Worm (Caenorhabditis elegans) whole organism, L1 larva: ENCODE measurements around the gene nlp-47.

Experiments used
- C34B4.2 ChIP-seq: sonication (generic microtip); optimal IDR thresholded peaks from 2 replicates; lab custom pipeline; 2017; ENCODE audit warnings: mild to moderate bottlenecking, missing genetic modification characterization, missing compliant biosample characterization
- ama-1 ChIP-seq: fragments of 150-350 bp; optimal IDR thresholded peaks from 2 replicates; lab custom pipeline; 2014
- ceh-8 ChIP-seq: fragments of 200-800 bp; sonication (Bioruptor generic); optimal IDR thresholded peaks from 2 replicates; lab custom pipeline; 2018; ENCODE audit warnings: mild to moderate bottlenecking, missing genetic modification characterization, moderate library complexity, missing compliant biosample characterization
- ceh-88 ChIP-seq: fragments of 200-800 bp; sonication (Bioruptor generic); IDR thresholded peaks from 2 replicates; pipeline ENCODE4 v1.3.6; 2022; ENCODE audit warnings: missing genetic modification characterization, missing compliant biosample characterization
- dpl-1 ChIP-seq, 3 experiments: fragments of 150-350 bp in 2 of 3; sonication (generic microtip) in 1 of 3; optimal IDR thresholded peaks; 2 replicates each; lab custom pipeline; 2014 to 2017; ENCODE audit warnings: missing biosample characterization in 3 of 3, missing genetic modification characterization in 3 of 3, missing genetic modification reagents in 3 of 3
- egl-27 ChIP-seq, 2 experiments: fragments of 150-350 bp in 1 of 2; sonication (generic microtip); optimal IDR thresholded peaks; 3 replicates each; lab custom pipeline; 2017 to 2018; ENCODE audit warnings: missing biosample characterization in 2 of 2, missing genetic modification characterization in 2 of 2, missing genetic modification reagents in 2 of 2
- irx-1 ChIP-seq: sonication (generic microtip); optimal IDR thresholded peaks from 2 replicates; lab custom pipeline; 2016; ENCODE audit warnings: missing genetic modification characterization, missing compliant biosample characterization
- mep-1 ChIP-seq: fragments of 150-350 bp; optimal IDR thresholded peaks from 2 replicates; lab custom pipeline; 2014; ENCODE audit warnings: missing biosample characterization, missing genetic modification characterization
- nhr-11 ChIP-seq: fragments of 150-350 bp; optimal IDR thresholded peaks from 2 replicates; lab custom pipeline; 2014; ENCODE audit warnings: missing biosample characterization, missing genetic modification characterization
- nhr-19 ChIP-seq: fragments of 200-800 bp; sonication (Bioruptor generic); conservative IDR thresholded peaks from 2 replicates; pipeline ENCODE4 v1.3.6; 2022; ENCODE audit warnings: missing genetic modification characterization, missing compliant biosample characterization
- nhr-76 ChIP-seq: sonication (generic microtip); optimal IDR thresholded peaks from 2 replicates; lab custom pipeline; 2017; ENCODE audit warnings: missing biosample characterization, missing genetic modification characterization
- pag-3 ChIP-seq: sonication (generic microtip); optimal IDR thresholded peaks from 2 replicates; lab custom pipeline; 2017; ENCODE audit warnings: missing genetic modification characterization, mild to moderate bottlenecking, missing compliant biosample characterization, antibody characterized with exemption, borderline replicate concordance; ENCODE audit not compliant: insufficient read depth
- snpc-4 ChIP-seq: fragments of 150-350 bp; optimal IDR thresholded peaks from 2 replicates; lab custom pipeline; 2014; ENCODE audit warnings: missing biosample characterization, missing genetic modification characterization
- unc-30 ChIP-seq: sonication (generic microtip); optimal IDR thresholded peaks from 2 replicates; lab custom pipeline; 2017; ENCODE audit warnings: missing biosample characterization, missing genetic modification characterization

DNA sequence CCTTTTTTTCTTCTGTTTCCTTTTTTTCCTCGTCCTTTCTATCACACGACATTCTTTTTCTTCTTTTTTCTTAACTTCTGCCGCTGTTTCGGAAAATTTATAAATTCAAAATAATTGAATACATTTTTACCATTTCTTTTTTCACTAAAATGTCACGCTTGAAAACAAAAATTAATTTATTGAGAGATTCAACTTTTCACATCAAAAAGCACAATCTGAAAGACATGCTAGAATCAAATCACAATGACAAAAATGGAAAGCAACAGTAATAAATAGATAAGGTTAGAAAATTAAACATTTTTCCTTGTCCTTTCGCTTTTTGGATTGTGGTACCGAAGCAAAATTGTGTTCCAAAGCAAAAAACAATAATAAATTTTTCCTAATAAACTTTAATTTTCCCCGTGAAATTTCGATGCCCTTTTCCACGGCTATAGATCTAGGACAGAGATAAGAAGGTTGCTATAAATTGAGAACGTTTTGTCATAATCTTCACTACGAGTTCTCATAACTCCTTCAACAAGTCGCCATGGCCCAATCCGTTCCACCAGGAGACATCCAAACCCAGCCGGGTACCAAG lies 6.9 kb downstream of the nlp-47 start, which contains the start of the genes ZK354.6 and msp-113:
- TF ChIP-seq nhr-11 (tag; lab: Kevin White, UChicago) (no peak), ama-1 (lab: Kevin White, UChicago) (no peak), snpc-4 (tag; lab: Kevin White, UChicago) (no peak), C34B4.2 (tag; lab: Kevin White, UChicago) (no peak), unc-30 (no peak), pag-3 (tag; lab: Kevin White, UChicago) (no peak), nhr-76 (tag; lab: Kevin White, UChicago) (no peak), egl-27 (tag; optimal IDR thresholded peaks at IDR 0.05; lab: Kevin White, UChicago) (no peak), dpl-1 (GFP tag; optimal IDR thresholded peaks at IDR 0.05; lab: Kevin White, UChicago) (no peak), irx-1 (tag; lab: Kevin White, UChicago) (no peak), ceh-88 (GFP tag; lab: Robert Waterston, UW) (no peak), nhr-19 (no peak), ceh-8 (GFP tag; lab: Kevin White, UChicago) (no peak), mep-1 (tag; lab: Kevin White, UChicago) (no peak)
